Fruit fly (Drosophila melanogaster): ENCODE data around the gene CG42233.

The CG42233 gene

DNA sequence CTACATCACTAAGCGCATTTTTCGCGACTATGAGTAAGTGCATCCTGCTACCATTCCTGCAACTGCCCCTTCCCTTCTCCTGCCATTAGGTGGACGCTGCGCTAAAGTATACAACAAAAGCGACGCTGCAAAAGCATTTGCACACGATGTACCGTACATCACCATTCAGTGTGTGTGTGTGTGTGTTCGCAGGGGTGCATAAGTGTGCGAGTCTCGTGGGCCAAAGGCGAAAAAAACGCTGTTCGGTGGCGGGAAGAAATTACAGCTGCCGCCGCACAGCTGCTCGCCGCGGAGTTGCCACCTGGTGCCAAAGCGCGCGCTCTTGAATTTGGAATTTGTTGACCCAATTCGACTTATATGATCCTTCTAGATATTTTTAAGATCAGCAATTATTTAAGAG is 10.6 kb downstream of the CG42233 start (continued):
- no peak for TF ChIP-seq CG12744 (GFP tag; optimal IDR thresholded peaks at IDR 0.05)
- TF ChIP-seq kni (GFP tag; optimal IDR thresholded peaks at IDR 0.05) = no peak
- TF ChIP-seq da (GFP tag; optimal IDR thresholded peaks at IDR 0.05) = peak; percentile 70
- no peak for TF ChIP-seq Jarid2 (GFP tag; optimal IDR thresholded peaks at IDR 0.05)
- TF ChIP-seq sc (optimal IDR thresholded peaks at IDR 0.05) = no peak
- TF ChIP-seq sc (GFP tag; optimal IDR thresholded peaks at IDR 0.05) = no peak
- no peak for TF ChIP-seq CG5180 (GFP tag; optimal IDR thresholded peaks at IDR 0.05)
- peak; percentile 66 for TF ChIP-seq CG17186 (GFP tag; optimal IDR thresholded peaks at IDR 0.05)
- TF ChIP-seq pfk (GFP tag; optimal IDR thresholded peaks at IDR 0.05) = no peak
- TF ChIP-seq pho (GFP tag; optimal IDR thresholded peaks at IDR 0.05) = no peak
- 0 out of 3 replicates have a peak, but pooled peaks have one; percentile 14 for TF ChIP-seq Doc3 (GFP tag; IDR thresholded peaks at IDR 0.05; ENCODE audit: partially characterized antibody)
- no peak for TF ChIP-seq nau (GFP tag; optimal IDR thresholded peaks at IDR 0.05)
- peak; percentile 23 for TF ChIP-seq Max (GFP tag; optimal IDR thresholded peaks at IDR 0.05)
- peak; percentile 66 for TF ChIP-seq CTCF (GFP tag; optimal IDR thresholded peaks at IDR 0.05)
- TF ChIP-seq unc-4 (GFP tag; IDR thresholded peaks at IDR 0.05; ENCODE audit: partially characterized antibody) = no peak
- TF ChIP-seq tio (GFP tag; optimal IDR thresholded peaks at IDR 0.05) = no peak
- TF ChIP-seq YL-1 (GFP tag; optimal IDR thresholded peaks at IDR 0.05) = peak; percentile 41
- TF ChIP-seq CG16813 (GFP tag; IDR thresholded peaks at IDR 0.05; ENCODE audit: partially characterized antibody) = no peak
- TF ChIP-seq luna (GFP tag; optimal IDR thresholded peaks at IDR 0.05) = no peak
- no peak for TF ChIP-seq CG15073 (GFP tag; optimal IDR thresholded peaks at IDR 0.05)
- TF ChIP-seq CG8478 (optimal IDR thresholded peaks at IDR 0.05) = peak; percentile 76
- TF ChIP-seq sd (tag; optimal IDR thresholded peaks at IDR 0.05) = no peak
- no peak for TF ChIP-seq Nf-YA (GFP tag; IDR thresholded peaks at IDR 0.05)
- no peak for TF ChIP-seq CG14441 (GFP tag; IDR thresholded peaks at IDR 0.05)
- TF ChIP-seq crc (GFP tag; optimal IDR thresholded peaks at IDR 0.05) = no peak
- no peak for TF ChIP-seq pros (GFP tag; optimal IDR thresholded peaks at IDR 0.05)
- no peak for TF ChIP-seq CG11695 (GFP tag; IDR thresholded peaks at IDR 0.05)
- TF ChIP-seq CG16863 (GFP tag; optimal IDR thresholded peaks at IDR 0.05) = no peak
- TF ChIP-seq schlank (tag; optimal IDR thresholded peaks at IDR 0.05) = no peak
- peak; percentile 87 for TF ChIP-seq E2f1 (GFP tag; IDR thresholded peaks at IDR 0.05)
- no peak for TF ChIP-seq Oli (tag; optimal IDR thresholded peaks at IDR 0.05)
- TF ChIP-seq fd96Cb (tag; optimal IDR thresholded peaks at IDR 0.05) = no peak
- TF ChIP-seq run (tag; optimal IDR thresholded peaks at IDR 0.05) = no peak
- no peak for TF ChIP-seq CG8388 (GFP tag; optimal IDR thresholded peaks at IDR 0.05)
- TF ChIP-seq CG14014 (GFP tag; IDR thresholded peaks at IDR 0.05) = no peak
- no peak for TF ChIP-seq trh (GFP tag; optimal IDR thresholded peaks at IDR 0.05)
- TF ChIP-seq stwl (tag; optimal IDR thresholded peaks at IDR 0.05) = peak; percentile 35
- TF ChIP-seq Sry-β (GFP tag; optimal IDR thresholded peaks at IDR 0.05) = peak; percentile 72
- TF ChIP-seq CG11093 (GFP tag; IDR thresholded peaks at IDR 0.05) = no peak
- no peak for TF ChIP-seq Side (GFP tag; optimal IDR thresholded peaks at IDR 0.05)
- TF ChIP-seq HHEX (GFP tag; optimal IDR thresholded peaks at IDR 0.05) = no peak
- no peak for TF ChIP-seq Hr39 (optimal IDR thresholded peaks at IDR 0.05)
- TF ChIP-seq CG8290 (GFP tag; optimal IDR thresholded peaks at IDR 0.05) = no peak
- no peak for TF ChIP-seq CG8290 (tag; optimal IDR thresholded peaks at IDR 0.05)
- no peak for TF ChIP-seq eyg (GFP tag; optimal IDR thresholded peaks at IDR 0.05)
- peak; percentile 97 for TF ChIP-seq E2f2 (GFP tag; IDR thresholded peaks at IDR 0.05)
- TF ChIP-seq ATbp (GFP tag; optimal IDR thresholded peaks at IDR 0.05) = no peak
- no peak for TF ChIP-seq Nf-YB (GFP tag; optimal IDR thresholded peaks at IDR 0.05)
- TF ChIP-seq HmgD (GFP tag; optimal IDR thresholded peaks at IDR 0.05) = peak; percentile 4
- TF ChIP-seq GATAe (GFP tag; conservative IDR thresholded peaks at IDR 0.05) = no peak
- no peak for TF ChIP-seq Trl (optimal IDR thresholded peaks at IDR 0.05)
- TF ChIP-seq Trl (GFP tag; optimal IDR thresholded peaks at IDR 0.05) = no peak
- no peak for TF ChIP-seq CG9876 (GFP tag; optimal IDR thresholded peaks at IDR 0.05)
- TF ChIP-seq dmrt99B (tag; optimal IDR thresholded peaks at IDR 0.05) = no peak

Data from whole organism, embryonic.